Worm (Caenorhabditis elegans) whole organism, L2 larva: Measurements from ENCODE around the gene C30B5.6.

Source experiments
- C34F6.9 ChIP-seq: fragments of 150-350 bp; optimal IDR thresholded peaks from 2 replicates; lab custom pipeline; 2014; ENCODE audit warnings: missing biosample characterization, missing genetic modification characterization
- R02D3.7 ChIP-seq: fragments of 150-350 bp; optimal IDR thresholded peaks from 2 replicates; lab custom pipeline; 2014; ENCODE audit warnings: missing biosample characterization, missing genetic modification characterization
- Y55F3AM.14 ChIP-seq: fragments of 200-800 bp; sonication (Bioruptor generic); optimal IDR thresholded peaks from 2 replicates; lab custom pipeline; 2018; ENCODE audit warnings: mild to moderate bottlenecking, missing genetic modification characterization, missing compliant biosample characterization
- ZK546.5 ChIP-seq: sonication (generic microtip); optimal IDR thresholded peaks from 2 replicates; lab custom pipeline; 2017; ENCODE audit warnings: missing biosample characterization, missing genetic modification characterization
- aly-2 ChIP-seq: fragments of 150-350 bp; optimal IDR thresholded peaks from 2 replicates; lab custom pipeline; 2014; ENCODE audit warnings: missing biosample characterization, missing genetic modification characterization
- ama-1 ChIP-seq: fragments of 150-350 bp; optimal IDR thresholded peaks from 2 replicates; lab custom pipeline; 2018; ENCODE audit warnings: inconsistent platforms
- blmp-1 ChIP-seq: sonication (generic microtip); optimal IDR thresholded peaks from 2 replicates; lab custom pipeline; 2017; ENCODE audit warnings: missing genetic modification characterization, mild to moderate bottlenecking, missing compliant biosample characterization, antibody characterized with exemption, moderate library complexity; ENCODE audit not compliant: insufficient read depth
- ceh-16 ChIP-seq: fragments of 150-350 bp; optimal IDR thresholded peaks from 2 replicates; lab custom pipeline; 2014; ENCODE audit warnings: missing biosample characterization, missing genetic modification characterization
- ceh-82 ChIP-seq: fragments of 150-350 bp; optimal IDR thresholded peaks from 2 replicates; lab custom pipeline; 2014; ENCODE audit warnings: missing biosample characterization, missing genetic modification characterization
- crh-2 ChIP-seq: sonication (generic microtip); optimal IDR thresholded peaks from 2 replicates; lab custom pipeline; 2017; ENCODE audit warnings: missing biosample characterization, missing genetic modification characterization
- dmd-4 ChIP-seq: sonication (generic microtip); optimal IDR thresholded peaks from 2 replicates; lab custom pipeline; 2017; ENCODE audit warnings: missing biosample characterization, missing genetic modification characterization
- egl-27 ChIP-seq: sonication (generic microtip); optimal IDR thresholded peaks from 3 replicates; lab custom pipeline; 2017; ENCODE audit warnings: missing biosample characterization, missing genetic modification reagents, missing genetic modification characterization
- elt-1 ChIP-seq: fragments of 150-350 bp; optimal IDR thresholded peaks from 2 replicates; lab custom pipeline; 2014; ENCODE audit warnings: missing biosample characterization, missing genetic modification characterization
- elt-3 ChIP-seq: sonication (generic microtip); optimal IDR thresholded peaks from 2 replicates; lab custom pipeline; 2017; ENCODE audit warnings: missing biosample characterization, missing genetic modification characterization
- fos-1 ChIP-seq: fragments of 150-350 bp; optimal IDR thresholded peaks from 2 replicates; lab custom pipeline; 2014; ENCODE audit warnings: missing biosample characterization, missing genetic modification characterization
- gmeb-1 ChIP-seq: fragments of 150-350 bp; optimal IDR thresholded peaks from 2 replicates; lab custom pipeline; 2014; ENCODE audit warnings: missing biosample characterization, missing genetic modification characterization
- lin-11 ChIP-seq: fragments of 150-350 bp; sonication (generic microtip); optimal IDR thresholded peaks from 2 replicates; lab custom pipeline; 2014; ENCODE audit warnings: missing biosample characterization, missing genetic modification characterization, inconsistent platforms, mixed read lengths
- lin-39 ChIP-seq: fragments of 150-350 bp; optimal IDR thresholded peaks from 2 replicates; lab custom pipeline; 2014; ENCODE audit warnings: missing biosample characterization, missing genetic modification reagents, missing genetic modification characterization
- lsy-2 ChIP-seq, 2 experiments: fragments of 150-350 bp in 1 of 2; sonication (generic microtip) in 1 of 2; optimal IDR thresholded peaks; 2 replicates each; lab custom pipeline; 2014 to 2017; ENCODE audit warnings: missing biosample characterization in 2 of 2, missing genetic modification characterization in 2 of 2
- mab-5 ChIP-seq: fragments of 150-350 bp; optimal IDR thresholded peaks from 2 replicates; lab custom pipeline; 2014; ENCODE audit warnings: missing biosample characterization, missing genetic modification characterization
- mbf-1 ChIP-seq: sonication (generic microtip); optimal IDR thresholded peaks from 2 replicates; lab custom pipeline; 2017; ENCODE audit warnings: missing biosample characterization, missing genetic modification characterization
- mdl-1 ChIP-seq, 2 experiments: fragments of 150-350 bp in 1 of 2; sonication (generic microtip) in 1 of 2; optimal IDR thresholded peaks; 2 replicates each; lab custom pipeline; 2017; ENCODE audit warnings: missing biosample characterization in 2 of 2, missing genetic modification characterization in 2 of 2
- nhr-10 ChIP-seq: sonication (generic microtip); optimal IDR thresholded peaks from 2 replicates; lab custom pipeline; 2017; ENCODE audit warnings: missing biosample characterization, missing genetic modification characterization
- nhr-12 ChIP-seq: fragments of 150-350 bp; optimal IDR thresholded peaks from 2 replicates; lab custom pipeline; 2014; ENCODE audit warnings: missing biosample characterization, missing genetic modification characterization
- nhr-129 ChIP-seq: fragments of 150-350 bp; optimal IDR thresholded peaks from 2 replicates; lab custom pipeline; 2014; ENCODE audit warnings: missing biosample characterization, missing genetic modification characterization
- nhr-237 ChIP-seq: fragments of 150-350 bp; optimal IDR thresholded peaks from 2 replicates; lab custom pipeline; 2014; ENCODE audit warnings: missing biosample characterization, missing genetic modification characterization
- nhr-25 ChIP-seq: fragments of 150-350 bp; sonication (generic microtip); optimal IDR thresholded peaks from 3 replicates; lab custom pipeline; 2014; ENCODE audit warnings: missing biosample characterization, missing genetic modification characterization
- peb-1 ChIP-seq: fragments of 150-350 bp; optimal IDR thresholded peaks from 2 replicates; lab custom pipeline; 2014; ENCODE audit warnings: missing biosample characterization, missing genetic modification characterization
- skn-1 ChIP-seq: sonication (generic microtip); optimal IDR thresholded peaks from 2 replicates; lab custom pipeline; 2017; ENCODE audit warnings: missing biosample characterization, missing genetic modification characterization
- sma-3 ChIP-seq: sonication (generic microtip); optimal IDR thresholded peaks from 2 replicates; lab custom pipeline; 2016; ENCODE audit warnings: missing genetic modification reagents, missing genetic modification characterization, missing compliant biosample characterization
- sma-9 ChIP-seq, 2 experiments: fragments of 150-350 bp in 1 of 2; sonication (generic microtip) in 1 of 2; optimal IDR thresholded peaks; 2 replicates each; lab custom pipeline; 2014 to 2016; ENCODE audit warnings: missing genetic modification characterization in 2 of 2, mild to moderate bottlenecking in 1 of 2, missing biosample characterization in 1 of 2, missing compliant biosample characterization in 1 of 2, missing genetic modification reagents in 1 of 2, moderate library complexity in 1 of 2
- snpc-4 ChIP-seq: fragments of 150-350 bp; optimal IDR thresholded peaks from 2 replicates; lab custom pipeline; 2014; ENCODE audit warnings: missing biosample characterization, missing genetic modification characterization
- unc-55 ChIP-seq: fragments of 150-350 bp; sonication (generic microtip); optimal IDR thresholded peaks from 3 replicates; lab custom pipeline; 2014; ENCODE audit warnings: missing biosample characterization, missing genetic modification reagents, missing genetic modification characterization
- unc-62 ChIP-seq: fragments of 150-350 bp; optimal IDR thresholded peaks from 2 replicates; lab custom pipeline; 2014; ENCODE audit warnings: missing biosample characterization, missing genetic modification reagents, missing genetic modification characterization
- ztf-11 ChIP-seq: sonication (generic microtip); optimal IDR thresholded peaks from 2 replicates; lab custom pipeline; 2017; ENCODE audit warnings: missing biosample characterization, missing genetic modification characterization
- ztf-4 ChIP-seq: fragments of 150-350 bp; optimal IDR thresholded peaks from 2 replicates; lab custom pipeline; 2014; ENCODE audit warnings: missing biosample characterization, missing genetic modification characterization

C30B5.6 gene

DNA sequence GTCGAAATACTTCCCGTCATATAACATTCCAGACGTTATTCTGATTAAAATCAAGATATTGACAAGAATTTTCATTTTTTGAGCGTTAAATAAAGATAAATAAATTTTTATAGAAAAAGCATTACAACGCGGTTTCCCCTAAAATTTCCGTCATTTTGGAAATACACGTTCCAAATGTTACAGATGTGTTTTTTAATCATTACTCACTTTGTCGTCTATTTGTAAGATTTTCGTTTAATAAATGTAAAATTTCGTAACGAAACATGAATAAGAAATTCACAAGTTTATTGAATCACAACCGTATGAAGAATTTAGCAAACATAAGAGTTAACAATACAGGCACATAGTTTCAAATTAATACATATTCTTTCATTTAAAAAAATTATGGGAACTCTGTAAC lies 19.5 kb downstream of the C30B5.6 start, which contains the start of gene C30B5.17:
Gene C30B5.17, minus strand, starts transcription at position 101 of the 400 bp plus-strand sequence.
- no peak for TF ChIP-seq unc-55 (GFP tag; lab: Kevin White, UChicago)
- TF ChIP-seq ZK546.5, result no peak
- TF ChIP-seq lin-11, result no peak
- TF ChIP-seq dmd-4, result no peak
- no peak for TF ChIP-seq gmeb-1
- no peak for TF ChIP-seq elt-3 (tag; lab: Kevin White, UChicago)
- TF ChIP-seq crh-2 (tag; lab: Kevin White, UChicago), result no peak
- no peak for TF ChIP-seq mdl-1 (tag; optimal IDR thresholded peaks at IDR 0.05; lab: Kevin White, UChicago)
- no peak for TF ChIP-seq aly-2 (tag; lab: Kevin White, UChicago)
- TF ChIP-seq C34F6.9 (tag; lab: Kevin White, UChicago), result no peak
- no peak for TF ChIP-seq ama-1 (lab: Kevin White, UChicago)
- no peak for TF ChIP-seq unc-62 (GFP tag; lab: Kevin White, UChicago)
- no peak for TF ChIP-seq sma-3 (GFP tag; lab: Kevin White, UChicago)

DNA sequence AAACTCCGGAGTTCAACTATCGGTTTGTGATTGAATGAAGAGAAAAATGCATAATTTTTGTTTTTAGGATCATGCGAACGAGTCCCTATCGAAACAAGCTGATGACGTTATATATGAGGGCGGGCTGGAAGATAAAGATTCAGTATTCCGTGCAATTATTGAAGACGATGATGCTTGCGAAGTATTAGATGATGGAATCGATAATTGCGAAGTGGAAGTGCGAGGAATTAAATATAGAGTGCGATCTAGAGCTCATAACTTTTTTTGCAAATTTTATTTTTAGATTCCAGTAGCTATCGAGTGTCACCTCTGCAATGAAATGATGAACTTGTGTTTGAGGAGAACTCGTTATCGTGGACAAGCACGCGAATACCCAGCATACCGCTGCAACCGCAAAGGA lies 23.4 kb downstream of the C30B5.6 start:
- no peak for TF ChIP-seq elt-3 (tag; lab: Kevin White, UChicago)
- no peak for TF ChIP-seq nhr-25 (tag; lab: Kevin White, UChicago)
- TF ChIP-seq peb-1 (tag; lab: Kevin White, UChicago), result no peak
- TF ChIP-seq egl-27 (tag; lab: Kevin White, UChicago), result no peak
- no peak for TF ChIP-seq mdl-1 (tag; optimal IDR thresholded peaks at IDR 0.05; lab: Kevin White, UChicago)
- TF ChIP-seq nhr-10, result no peak
- TF ChIP-seq nhr-12 (tag; lab: Kevin White, UChicago), result no peak
- TF ChIP-seq lin-39 (tag; lab: Kevin White, UChicago), result no peak
- TF ChIP-seq unc-62 (GFP tag; lab: Kevin White, UChicago), result no peak
- no peak for TF ChIP-seq ztf-4 (tag; lab: Kevin White, UChicago)
- no peak for TF ChIP-seq crh-2 (tag; lab: Kevin White, UChicago)
- TF ChIP-seq skn-1, result no peak
- TF ChIP-seq lsy-2 (tag; optimal IDR thresholded peaks at IDR 0.05; lab: Kevin White, UChicago), result no peak
- no peak for TF ChIP-seq blmp-1 (tag; lab: Kevin White, UChicago)
- TF ChIP-seq Y55F3AM.14 (GFP tag; lab: Kevin White, UChicago), result no peak
- no peak for TF ChIP-seq gmeb-1
- TF ChIP-seq sma-3 (GFP tag; lab: Kevin White, UChicago), result no peak
- no peak for TF ChIP-seq ztf-11 (tag; lab: Kevin White, UChicago)

ce11 chrII:6198468-6198867 lies 24.0 kb downstream of the C30B5.6 start, which contains the start of gene szy-4:
TSS of gene szy-4 (plus strand) at chrII:6198696.
- TF ChIP-seq nhr-237 (tag; lab: Kevin White, UChicago) (no peak), ceh-16 (tag; lab: Kevin White, UChicago) (no peak), nhr-12 (tag; lab: Kevin White, UChicago) (no peak), mdl-1 (tag; optimal IDR thresholded peaks at IDR 0.05; lab: Kevin White, UChicago) (no peak), snpc-4 (tag; lab: Kevin White, UChicago) (no peak), Y55F3AM.14 (GFP tag; lab: Kevin White, UChicago) (no peak), aly-2 (tag; lab: Kevin White, UChicago) (no peak)

- TF ChIP-seq peb-1 (tag; lab: Kevin White, UChicago) (no peak), nhr-129 (peak; percentile 53), ceh-16 (tag; lab: Kevin White, UChicago) (peak; percentile 2), lsy-2 (tag; optimal IDR thresholded peaks at IDR 0.05; lab: Kevin White, UChicago) (peak; percentile 69 to 92), sma-3 (GFP tag; lab: Kevin White, UChicago) (peak; percentile 22), sma-9 (GFP tag; optimal IDR thresholded peaks at IDR 0.05; lab: Kevin White, UChicago) (peak; percentile 55), sma-9 (tag; optimal IDR thresholded peaks at IDR 0.05; lab: Kevin White, UChicago) (no peak), ztf-4 (tag; lab: Kevin White, UChicago) (no peak), lin-11 (peak; percentile 24), dmd-4 (no peak), fos-1 (tag; lab: Kevin White, UChicago) (peak; percentile 26)
These were observed 25.6 kb downstream of the C30B5.6 start, which contains the start of the genes rbmx-2 and C30B5.2 for ce11 chrII:6196875-6197274. TSS of gene rbmx-2 (minus strand) at chrII:6196948. TSS of gene C30B5.2 (plus strand) at chrII:6197180.

- no peak for TF ChIP-seq ceh-82 (tag; lab: Kevin White, UChicago)
- no peak for TF ChIP-seq ztf-4 (tag; lab: Kevin White, UChicago)
- no peak for TF ChIP-seq aly-2 (tag; lab: Kevin White, UChicago)
- no peak for TF ChIP-seq R02D3.7
- no peak for TF ChIP-seq nhr-10
- no peak for TF ChIP-seq ztf-11 (tag; lab: Kevin White, UChicago)
- no peak for TF ChIP-seq nhr-12 (tag; lab: Kevin White, UChicago)
- no peak for TF ChIP-seq mab-5
- no peak for TF ChIP-seq fos-1 (tag; lab: Kevin White, UChicago)
- TF ChIP-seq ama-1 (lab: Kevin White, UChicago), result no peak
- no peak for TF ChIP-seq lin-11
- no peak for TF ChIP-seq crh-2 (tag; lab: Kevin White, UChicago)
- no peak for TF ChIP-seq ceh-16 (tag; lab: Kevin White, UChicago)
- TF ChIP-seq mbf-1 (tag; lab: Kevin White, UChicago), result no peak
- no peak for TF ChIP-seq sma-9 (GFP tag; optimal IDR thresholded peaks at IDR 0.05; lab: Kevin White, UChicago)
- no peak for TF ChIP-seq sma-9 (tag; optimal IDR thresholded peaks at IDR 0.05; lab: Kevin White, UChicago)
- no peak for TF ChIP-seq elt-1 (tag; lab: Kevin White, UChicago)
- no peak for TF ChIP-seq nhr-237 (tag; lab: Kevin White, UChicago)
- no peak for TF ChIP-seq unc-62 (GFP tag; lab: Kevin White, UChicago)
- TF ChIP-seq snpc-4 (tag; lab: Kevin White, UChicago), result no peak
These were observed 30.0 kb downstream of the C30B5.6 start, which contains the start of gene cpb-2 for ce11 chrII:6192484-6192883. TSS of gene cpb-2 (plus strand) at chrII:6192784.
